Fruit fly (Drosophila melanogaster) whole organism, embryonic: ENCODE results near the gene pug.
A peak's percentile ranks its signal among the peaks of the same experiment; 100 is the strongest.

ENCODE experiments used
- Antp ChIP-seq: fragments of 200-800 bp; sonication (Bioruptor generic); optimal IDR thresholded peaks from 3 replicates; lab custom pipeline; 2016; ENCODE audit warnings: missing biosample characterization, missing genetic modification characterization
- Asciz ChIP-seq: fragments of 200-800 bp; sonication (Bioruptor generic); optimal IDR thresholded peaks from 2 replicates; lab custom pipeline; 2017; ENCODE audit warnings: missing biosample characterization, mild to moderate bottlenecking, missing genetic modification characterization, missing genetic modification reagents
- B-H1 ChIP-seq: fragments of 200-800 bp; sonication (Bioruptor generic); IDR thresholded peaks from 3 replicates; pipeline ENCODE4 v1.3.6; 2022; ENCODE audit warnings: missing biosample characterization, missing genetic modification characterization
- C15 ChIP-seq: fragments of 200-800 bp; sonication (Bioruptor generic); IDR thresholded peaks from 3 replicates; pipeline ENCODE4 v1.3.6; 2022; ENCODE audit warnings: missing biosample characterization, missing genetic modification characterization
- CG10462 ChIP-seq: fragments of 200-800 bp; sonication (Bioruptor generic); optimal IDR thresholded peaks from 2 replicates; lab custom pipeline; 2016; ENCODE audit warnings: missing biosample characterization, missing genetic modification characterization
- CG12236 ChIP-seq: fragments of 200-800 bp; sonication (Bioruptor generic); optimal IDR thresholded peaks from 2 replicates; lab custom pipeline; 2016; ENCODE audit warnings: missing biosample characterization, missing genetic modification characterization
- CG15514 ChIP-seq: fragments of 200-800 bp; sonication (Bioruptor generic); optimal IDR thresholded peaks from 3 replicates; lab custom pipeline; 2017; ENCODE audit warnings: missing biosample characterization, missing genetic modification characterization, mild to moderate bottlenecking, moderate library complexity, missing genetic modification reagents
- CG1792 ChIP-seq: fragments of 200-800 bp; sonication (Bioruptor generic); optimal IDR thresholded peaks from 2 replicates; lab custom pipeline; 2016; ENCODE audit warnings: missing biosample characterization, missing genetic modification characterization
- CG18011 ChIP-seq: fragments of 200-800 bp; sonication (Bioruptor generic); optimal IDR thresholded peaks from 2 replicates; lab custom pipeline; 2017; ENCODE audit warnings: missing biosample characterization, missing genetic modification characterization, mild to moderate bottlenecking, moderate library complexity, missing genotype
- CG2712 ChIP-seq: fragments of 200-800 bp; optimal IDR thresholded peaks from 3 replicates; lab custom pipeline; 2019; ENCODE audit warnings: missing biosample characterization, mild to moderate bottlenecking, missing genetic modification characterization, moderate library complexity
- CG31388 ChIP-seq: fragments of 200-800 bp; sonication (Bioruptor generic); optimal IDR thresholded peaks from 2 replicates; lab custom pipeline; 2016; ENCODE audit warnings: missing biosample characterization, missing genetic modification characterization
- CG3163 ChIP-seq: fragments of 200-800 bp; sonication (Bioruptor generic); optimal IDR thresholded peaks from 3 replicates; lab custom pipeline; 2016; ENCODE audit warnings: missing biosample characterization, missing genetic modification characterization
- CG33213 ChIP-seq: fragments of 200-800 bp; sonication (Bioruptor generic); optimal IDR thresholded peaks from 3 replicates; lab custom pipeline; 2016; ENCODE audit warnings: missing biosample characterization, missing genetic modification characterization
- CG33557 ChIP-seq: fragments of 200-800 bp; sonication (Bioruptor generic); optimal IDR thresholded peaks from 2 replicates; lab custom pipeline; 2019; ENCODE audit warnings: missing biosample characterization, mild to moderate bottlenecking, missing genetic modification characterization, moderate library complexity
- CG4328 ChIP-seq: fragments of 200-800 bp; sonication (Bioruptor generic); optimal IDR thresholded peaks from 3 replicates; lab custom pipeline; 2017; ENCODE audit warnings: missing biosample characterization, missing genetic modification reagents, missing genetic modification characterization
- CG6272 ChIP-seq: fragments of 200-800 bp; sonication (Bioruptor generic); IDR thresholded peaks from 2 replicates; pipeline ENCODE4 v1.3.6; 2022; ENCODE audit warnings: missing biosample characterization, missing genetic modification characterization
- CG6689 ChIP-seq: fragments of 200-800 bp; sonication (Bioruptor generic); IDR thresholded peaks from 2 replicates; pipeline ENCODE4 v1.3.6; 2022; ENCODE audit warnings: missing biosample characterization, missing genetic modification characterization
- CG7556 ChIP-seq: fragments of 200-800 bp; sonication (Bioruptor generic); optimal IDR thresholded peaks from 2 replicates; lab custom pipeline; 2017; ENCODE audit warnings: missing biosample characterization, mild to moderate bottlenecking, missing genetic modification characterization
- CG8359 ChIP-seq: fragments of 200-800 bp; sonication (Bioruptor generic); optimal IDR thresholded peaks from 2 replicates; lab custom pipeline; 2017; ENCODE audit warnings: missing biosample characterization, mild to moderate bottlenecking, missing genetic modification characterization, borderline replicate concordance
- D19A ChIP-seq: fragments of 200-800 bp; optimal IDR thresholded peaks from 3 replicates; lab custom pipeline; 2019; ENCODE audit warnings: missing biosample characterization, mild to moderate bottlenecking, missing genetic modification characterization, moderate library complexity
- Doc2 ChIP-seq: fragments of 200-800 bp; sonication (Bioruptor generic); IDR thresholded peaks from 2 replicates; pipeline ENCODE4 v1.3.6; 2022; ENCODE audit warnings: missing biosample characterization, missing genetic modification characterization
- Dref ChIP-seq: fragments of 200-800 bp; sonication (Bioruptor generic); IDR thresholded peaks from 2 replicates; pipeline ENCODE4 v1.3.6; 2022; ENCODE audit warnings: missing biosample characterization, missing genetic modification characterization
- Ets97D ChIP-seq: fragments of 200-800 bp; sonication (Bioruptor generic); optimal IDR thresholded peaks from 3 replicates; lab custom pipeline; 2016; ENCODE audit warnings: missing biosample characterization, missing genetic modification characterization
- MESR4 ChIP-seq: fragments of 200-800 bp; sonication (Bioruptor generic); optimal IDR thresholded peaks from 2 replicates; lab custom pipeline; 2018; ENCODE audit warnings: missing biosample characterization, mild to moderate bottlenecking, missing genetic modification characterization, moderate library complexity
- Myb ChIP-seq: fragments of 200-800 bp; sonication (Bioruptor generic); optimal IDR thresholded peaks from 2 replicates; lab custom pipeline; 2016; ENCODE audit warnings: missing biosample characterization, missing genetic modification characterization
- NK7.1 ChIP-seq: fragments of 200-800 bp; sonication (Bioruptor generic); optimal IDR thresholded peaks from 3 replicates; lab custom pipeline; 2016; ENCODE audit warnings: missing biosample characterization, missing genetic modification characterization
- Side ChIP-seq: fragments of 200-800 bp; sonication (Bioruptor generic); optimal IDR thresholded peaks from 2 replicates; lab custom pipeline; 2016; ENCODE audit warnings: missing biosample characterization, missing genetic modification characterization
- abd-A ChIP-seq: fragments of 200-800 bp; sonication (Bioruptor generic); optimal IDR thresholded peaks from 3 replicates; lab custom pipeline; 2019; ENCODE audit warnings: missing biosample characterization, mild to moderate bottlenecking, missing genetic modification characterization, moderate library complexity
- bab2 ChIP-seq: fragments of 200-800 bp; sonication (Bioruptor generic); optimal IDR thresholded peaks from 2 replicates; lab custom pipeline; 2016; ENCODE audit warnings: missing biosample characterization, missing genetic modification characterization
- caup ChIP-seq: fragments of 200-800 bp; sonication (Bioruptor generic); optimal IDR thresholded peaks from 3 replicates; lab custom pipeline; 2017; ENCODE audit warnings: missing biosample characterization, mild to moderate bottlenecking, missing genetic modification characterization, moderate library complexity; ENCODE audit not compliant: severe bottlenecking
- exex ChIP-seq: fragments of 200-800 bp; sonication (Bioruptor generic); optimal IDR thresholded peaks from 4 replicates; lab custom pipeline; 2018; ENCODE audit warnings: missing biosample characterization, mild to moderate bottlenecking, missing genetic modification characterization, moderate library complexity
- gce ChIP-seq: fragments of 200-800 bp; sonication (Bioruptor generic); IDR thresholded peaks from 3 replicates; pipeline ENCODE4 v1.3.6; 2022; ENCODE audit warnings: missing biosample characterization, missing genetic modification characterization
- gcm ChIP-seq: fragments of 200-800 bp; sonication (Bioruptor generic); optimal IDR thresholded peaks from 2 replicates; lab custom pipeline; 2019; ENCODE audit warnings: missing biosample characterization, mild to moderate bottlenecking, missing genetic modification characterization, moderate library complexity
- gcm2 ChIP-seq: fragments of 200-800 bp; sonication (Bioruptor generic); optimal IDR thresholded peaks from 2 replicates; lab custom pipeline; 2016; ENCODE audit warnings: missing biosample characterization, missing genetic modification characterization
- gsb-n ChIP-seq: fragments of 200-800 bp; sonication (Bioruptor generic); optimal IDR thresholded peaks from 3 replicates; lab custom pipeline; 2018; ENCODE audit warnings: missing biosample characterization, mild to moderate bottlenecking, missing genetic modification characterization
- jigr1 ChIP-seq: fragments of 200-800 bp; sonication (Bioruptor generic); IDR thresholded peaks from 3 replicates; pipeline ENCODE4 v1.3.6; 2022; ENCODE audit warnings: missing biosample characterization, missing genetic modification characterization
- nmo ChIP-seq: fragments of 200-800 bp; sonication (Bioruptor generic); optimal IDR thresholded peaks from 2 replicates; lab custom pipeline; 2018; ENCODE audit warnings: missing biosample characterization, mild to moderate bottlenecking, missing genetic modification characterization, moderate library complexity
- oc ChIP-seq: fragments of 200-800 bp; sonication (Bioruptor generic); optimal IDR thresholded peaks from 2 replicates; lab custom pipeline; 2018; ENCODE audit warnings: missing biosample characterization, mild to moderate bottlenecking, missing genetic modification characterization, moderate library complexity
- peb ChIP-seq: fragments of 200-800 bp; sonication (Bioruptor generic); IDR thresholded peaks from 2 replicates; pipeline ENCODE4 v1.3.6; 2022; ENCODE audit warnings: missing biosample characterization, missing genetic modification characterization
- prd ChIP-seq, 3 experiments: fragments of >200 bp in 2 of 3; fragments of 200-800 bp in 1 of 3; sonication (Bioruptor generic) in 1 of 3; optimal IDR thresholded peaks in 2 of 3; IDR thresholded peaks in 1 of 3; 2 replicates in 2 of 3; 3 replicates in 1 of 3; pipeline versions ENCODE4 v1.3.6 to Lab custom; 2017 to 2022; ENCODE audit warnings: missing biosample characterization in 1 of 3, missing genetic modification characterization in 1 of 3
- ro ChIP-seq: fragments of 200-800 bp; sonication (Bioruptor generic); IDR thresholded peaks from 2 replicates; pipeline ENCODE4 v1.3.6; 2022; ENCODE audit warnings: missing biosample characterization, missing genetic modification characterization
- row ChIP-seq: fragments of 200-800 bp; sonication (Bioruptor generic); IDR thresholded peaks from 3 replicates; pipeline ENCODE4 v1.3.6; 2022; ENCODE audit warnings: missing biosample characterization, missing genetic modification characterization
- run ChIP-seq: fragments of 200-800 bp; sonication (Bioruptor generic); optimal IDR thresholded peaks from 3 replicates; lab custom pipeline; 2018; ENCODE audit warnings: missing biosample characterization, mild to moderate bottlenecking, missing genetic modification characterization
- slbo ChIP-seq: fragments of 200-800 bp; sonication (Bioruptor generic); IDR thresholded peaks from 2 replicates; pipeline ENCODE4 v1.3.6; 2022; ENCODE audit warnings: missing biosample characterization, missing genetic modification characterization
- so ChIP-seq: fragments of 200-800 bp; sonication (Bioruptor generic); IDR thresholded peaks from 3 replicates; pipeline ENCODE4 v1.3.6; 2022; ENCODE audit warnings: missing biosample characterization, missing genetic modification characterization
- tio ChIP-seq: fragments of 200-800 bp; sonication (Bioruptor generic); optimal IDR thresholded peaks from 2 replicates; lab custom pipeline; 2017; ENCODE audit warnings: missing biosample characterization, missing genetic modification characterization, inconsistent platforms
- usp ChIP-seq: fragments of >200 bp; optimal IDR thresholded peaks from 2 replicates; lab custom pipeline; 2017; ENCODE audit warnings: missing biosample characterization, missing genetic modification characterization
- z ChIP-seq: fragments of 200-800 bp; sonication (Bioruptor generic); IDR thresholded peaks from 3 replicates; pipeline ENCODE4 v1.3.6; 2022; ENCODE audit warnings: missing biosample characterization, missing genetic modification characterization

pug gene

dm6 chr3R:10680825-10681681 is 15.3 kb upstream of the pug start, which contains the start of gene Phyhd1 (continued):
- TF ChIP-seq CG6272 (GFP tag; lab: Robert Waterston, UW) (peak; percentile 89), Antp (GFP tag; lab: Kevin White, UChicago) (peak; percentile 96), Side (GFP tag; lab: Kevin White, UChicago) (peak; percentile 95), nmo (GFP tag; lab: Kevin White, UChicago) (peak; percentile 96), tio (GFP tag; lab: Kevin White, UChicago) (peak; percentile 93), CG10462 (GFP tag; lab: Kevin White, UChicago) (peak; percentile 88), jigr1 (GFP tag; lab: Robert Waterston, UW) (peak; percentile 83; the same call in 2 of the 3 replicates), Ets97D (peak; percentile 82), gcm (GFP tag; lab: Kevin White, UChicago) (peak; percentile 93), gsb-n (tag; lab: Kevin White, UChicago) (peak; percentile 97), oc (tag; lab: Kevin White, UChicago) (peak; percentile 94), CG8359 (peak; percentile 83), C15 (peak; percentile 73; the same call in 1 of the 3 replicates), z (GFP tag; lab: Robert Waterston, UW) (peak; percentile 43; the same call in 1 of the 3 replicates), run (tag; lab: Kevin White, UChicago) (peak; percentile 95), CG33213 (GFP tag; lab: Kevin White, UChicago) (peak; percentile 96), CG31388 (peak; percentile 94), CG15514 (GFP tag; lab: Kevin White, UChicago) (peak; percentile 91), CG4328 (GFP tag; lab: Kevin White, UChicago) (peak; percentile 37), ro (GFP tag; lab: Robert Waterston, UW) (peak; percentile 75), Myb (GFP tag; lab: Kevin White, UChicago) (peak; percentile 87), slbo (peak; percentile 96), D19A (peak; percentile 100), caup (GFP tag; lab: Kevin White, UChicago) (peak; percentile 89), CG33557 (GFP tag; lab: Kevin White, UChicago) (peak; percentile 59), CG18011 (GFP tag; lab: Kevin White, UChicago) (peak; percentile 82), Dref (GFP tag; lab: Robert Waterston, UW) (0 out of 2 replicates have a peak, but pooled peaks have one; percentile 6), prd (optimal IDR thresholded peaks at IDR 0.05; lab: Kevin White, UChicago) (no peak), prd (GFP tag; IDR thresholded peaks at IDR 0.05; lab: Robert Waterston, UW) (peak; percentile 96), CG1792 (GFP tag; lab: Kevin White, UChicago) (peak; percentile 93), peb (GFP tag; lab: Robert Waterston, UW) (peak; percentile 83), gcm2 (peak; percentile 89), B-H1 (GFP tag; lab: Robert Waterston, UW) (peak; percentile 88), usp (GFP tag; lab: Kevin White, UChicago) (no peak), gce (peak; percentile 89), abd-A (tag; lab: Kevin White, UChicago) (peak; percentile 45), CG3163 (GFP tag; lab: Kevin White, UChicago) (peak; percentile 85), bab2 (GFP tag; lab: Kevin White, UChicago) (peak; percentile 97), CG12236 (GFP tag; lab: Kevin White, UChicago) (peak; percentile 91), exex (tag; lab: Kevin White, UChicago) (peak; percentile 80), CG6689 (GFP tag; lab: Robert Waterston, UW) (peak; percentile 94), Asciz (peak; percentile 91), CG7556 (GFP tag; lab: Kevin White, UChicago) (peak; percentile 97), NK7.1 (GFP tag; lab: Kevin White, UChicago) (peak; percentile 96), so (GFP tag; lab: Robert Waterston, UW) (peak; percentile 96), row (GFP tag; lab: Robert Waterston, UW) (peak; percentile 99), Doc2 (GFP tag; lab: Robert Waterston, UW) (peak; percentile 53; the same call in 1 of the 2 replicates), MESR4 (GFP tag; lab: Kevin White, UChicago) (peak; percentile 48), CG2712 (peak; percentile 96)
